Worm (Caenorhabditis elegans) whole organism, L1 larva: ENCODE measurements around the gene H01G02.4.

Experiments used
- ama-1 ChIP-seq: fragments of 150-350 bp; optimal IDR thresholded peaks from 2 replicates; lab custom pipeline; 2014
- blmp-1 ChIP-seq: fragments of 150-350 bp; optimal IDR thresholded peaks from 2 replicates; lab custom pipeline; 2014; ENCODE audit warnings: missing biosample characterization, missing genetic modification characterization
- ceh-82 ChIP-seq, 3 experiments: fragments of 150-350 bp in 1 of 3; sonication (generic microtip) in 2 of 3; optimal IDR thresholded peaks; 2 replicates each; lab custom pipeline; 2014 to 2017; ENCODE audit warnings: missing biosample characterization in 3 of 3, missing genetic modification characterization in 3 of 3
- dpl-1 ChIP-seq, 3 experiments: fragments of 150-350 bp in 2 of 3; sonication (generic microtip) in 1 of 3; optimal IDR thresholded peaks; 2 replicates each; lab custom pipeline; 2014 to 2017; ENCODE audit warnings: missing biosample characterization in 3 of 3, missing genetic modification characterization in 3 of 3, missing genetic modification reagents in 3 of 3
- efl-1 ChIP-seq, 4 experiments: fragments of 150-350 bp; optimal IDR thresholded peaks in 3 of 4; peaks in 1 of 4; 1 replicate in 1 of 4; 2 replicates in 3 of 4; lab custom pipeline; 2014; ENCODE audit warnings: missing biosample characterization in 2 of 4, missing genetic modification characterization in 2 of 4, missing genetic modification reagents in 2 of 4
- egl-13 ChIP-seq: sonication (generic microtip); optimal IDR thresholded peaks from 2 replicates; lab custom pipeline; 2016; ENCODE audit warnings: missing genotype, missing genetic modification reagents, missing genetic modification characterization, missing compliant biosample characterization
- elt-2 ChIP-seq: sonication (generic microtip); optimal IDR thresholded peaks from 2 replicates; lab custom pipeline; 2016; ENCODE audit warnings: missing genetic modification characterization, mild to moderate bottlenecking, inconsistent platforms, missing compliant biosample characterization, missing genetic modification reagents
- fkh-10 ChIP-seq: sonication (generic microtip); optimal IDR thresholded peaks from 2 replicates; lab custom pipeline; 2017; ENCODE audit warnings: missing biosample characterization, missing genetic modification reagents, missing genetic modification characterization
- hpl-2 ChIP-seq: fragments of 150-350 bp; optimal IDR thresholded peaks from 2 replicates; lab custom pipeline; 2014; ENCODE audit warnings: missing biosample characterization, missing genetic modification reagents, missing genetic modification characterization
- lin-14 ChIP-seq: fragments of 200-800 bp; sonication (Bioruptor generic); optimal IDR thresholded peaks from 2 replicates; lab custom pipeline; 2018; ENCODE audit warnings: mild to moderate bottlenecking, missing genetic modification characterization, moderate library complexity, missing compliant biosample characterization
- lin-15B ChIP-seq: fragments of 150-350 bp; sonication (generic microtip); optimal IDR thresholded peaks from 3 replicates; lab custom pipeline; 2014; ENCODE audit warnings: missing biosample characterization, missing genetic modification characterization
- lin-35 ChIP-seq, 2 experiments: fragments of 150-350 bp; optimal IDR thresholded peaks; 2 replicates each; lab custom pipeline; 2014; ENCODE audit warnings: missing biosample characterization in 2 of 2, missing genetic modification characterization in 2 of 2, missing genetic modification reagents in 2 of 2
- lin-39 ChIP-seq: fragments of 150-350 bp; optimal IDR thresholded peaks from 2 replicates; lab custom pipeline; 2014; ENCODE audit warnings: missing biosample characterization, missing genetic modification reagents, missing genetic modification characterization
- lsy-2 ChIP-seq, 2 experiments: fragments of 150-350 bp; optimal IDR thresholded peaks; 2 replicates each; lab custom pipeline; 2014; ENCODE audit warnings: missing biosample characterization in 2 of 2, missing genetic modification characterization in 2 of 2
- mef-2 ChIP-seq: fragments of 150-350 bp; optimal IDR thresholded peaks from 2 replicates; lab custom pipeline; 2014; ENCODE audit warnings: missing biosample characterization, missing genetic modification characterization
- nhr-19 ChIP-seq: fragments of 200-800 bp; sonication (Bioruptor generic); conservative IDR thresholded peaks from 2 replicates; pipeline ENCODE4 v1.3.6; 2022; ENCODE audit warnings: missing genetic modification characterization, missing compliant biosample characterization
- nhr-47 ChIP-seq: sonication (generic microtip); optimal IDR thresholded peaks from 2 replicates; lab custom pipeline; 2016; ENCODE audit warnings: mild to moderate bottlenecking, missing genetic modification characterization, moderate library complexity, missing compliant biosample characterization
- nhr-71 ChIP-seq: sonication (generic microtip); optimal IDR thresholded peaks from 2 replicates; lab custom pipeline; 2016; ENCODE audit warnings: mild to moderate bottlenecking, missing genetic modification characterization, moderate library complexity, missing compliant biosample characterization
- nhr-76 ChIP-seq: sonication (generic microtip); optimal IDR thresholded peaks from 2 replicates; lab custom pipeline; 2017; ENCODE audit warnings: missing biosample characterization, missing genetic modification characterization
- nhr-77 ChIP-seq: fragments of 150-350 bp; optimal IDR thresholded peaks from 2 replicates; lab custom pipeline; 2014; ENCODE audit warnings: missing biosample characterization, missing genetic modification characterization
- nhr-85 ChIP-seq: sonication (generic microtip); peaks from one replicate; lab custom pipeline; 2016; ENCODE audit warnings: missing genetic modification characterization, inconsistent platforms, missing compliant biosample characterization
- pqm-1 ChIP-seq: sonication (generic microtip); optimal IDR thresholded peaks from 3 replicates; lab custom pipeline; 2017; ENCODE audit warnings: missing biosample characterization, missing genetic modification characterization
- rnt-1 ChIP-seq: sonication (generic microtip); optimal IDR thresholded peaks from 2 replicates; lab custom pipeline; 2016; ENCODE audit warnings: mild to moderate bottlenecking, missing genetic modification characterization, moderate library complexity, missing compliant biosample characterization
- sox-4 ChIP-seq: sonication (generic microtip); optimal IDR thresholded peaks from 2 replicates; lab custom pipeline; 2016; ENCODE audit warnings: missing genetic modification characterization, missing compliant biosample characterization
- swsn-7 ChIP-seq: sonication (generic microtip); optimal IDR thresholded peaks from 2 replicates; lab custom pipeline; 2016; ENCODE audit warnings: missing genetic modification characterization, missing compliant biosample characterization
- tbx-2 ChIP-seq: sonication (generic microtip); optimal IDR thresholded peaks from 2 replicates; lab custom pipeline; 2016; ENCODE audit warnings: missing genetic modification characterization, missing compliant biosample characterization
- tlp-1 ChIP-seq: fragments of 150-350 bp; optimal IDR thresholded peaks from 2 replicates; lab custom pipeline; 2014; ENCODE audit warnings: missing biosample characterization, missing genetic modification characterization
- unc-62 ChIP-seq: fragments of 150-350 bp; optimal IDR thresholded peaks from 2 replicates; lab custom pipeline; 2014; ENCODE audit warnings: missing biosample characterization, missing genetic modification reagents, missing genetic modification characterization
- unc-86 ChIP-seq: sonication (generic microtip); optimal IDR thresholded peaks from 2 replicates; lab custom pipeline; 2016; ENCODE audit warnings: missing genetic modification characterization, missing compliant biosample characterization
- ztf-4 ChIP-seq: fragments of 150-350 bp; optimal IDR thresholded peaks from 2 replicates; lab custom pipeline; 2014; ENCODE audit warnings: missing biosample characterization, missing genetic modification characterization

Gene H01G02.4

DNA sequence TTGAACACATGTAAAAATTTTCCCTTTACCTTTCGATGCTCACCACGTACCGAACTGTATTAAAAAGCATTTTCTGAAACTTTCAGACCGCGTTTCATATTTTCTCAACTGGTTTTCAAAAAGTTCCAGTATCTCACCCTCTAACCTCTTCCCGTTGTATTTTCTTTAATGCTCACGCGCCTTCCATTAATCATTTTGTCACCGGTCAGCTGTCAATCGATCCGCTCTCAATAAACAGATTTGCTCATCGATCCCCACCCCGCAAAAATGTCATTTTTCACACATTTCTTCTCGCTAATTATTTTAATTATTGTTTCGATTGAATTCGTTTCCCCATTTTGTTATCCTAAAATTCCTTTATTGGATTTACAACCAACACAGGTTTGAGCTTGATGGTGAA is 23.9 kb downstream of the H01G02.4 start, which contains the start of gene lpr-2:
lpr-2 (plus strand) TSS at position 189 of the 400 bp plus-strand sequence.
- TF ChIP-seq rnt-1 (tag; lab: Kevin White, UChicago) (peak; percentile 47), nhr-71 (tag; lab: Kevin White, UChicago) (peak; percentile 26), pqm-1 (no peak), tbx-2 (tag; lab: Kevin White, UChicago) (no peak), nhr-85 (tag; lab: Kevin White, UChicago) (no peak), lsy-2 (tag; optimal IDR thresholded peaks at IDR 0.05; lab: Kevin White, UChicago) (peak in 1 of 2 experiments; percentile 3), lin-39 (tag; lab: Kevin White, UChicago) (peak; percentile 45), nhr-19 (GFP tag; lab: Robert Waterston, UW) (0 out of 2 replicates have a peak, but pooled peaks have one; percentile 3), hpl-2 (no peak)

DNA sequence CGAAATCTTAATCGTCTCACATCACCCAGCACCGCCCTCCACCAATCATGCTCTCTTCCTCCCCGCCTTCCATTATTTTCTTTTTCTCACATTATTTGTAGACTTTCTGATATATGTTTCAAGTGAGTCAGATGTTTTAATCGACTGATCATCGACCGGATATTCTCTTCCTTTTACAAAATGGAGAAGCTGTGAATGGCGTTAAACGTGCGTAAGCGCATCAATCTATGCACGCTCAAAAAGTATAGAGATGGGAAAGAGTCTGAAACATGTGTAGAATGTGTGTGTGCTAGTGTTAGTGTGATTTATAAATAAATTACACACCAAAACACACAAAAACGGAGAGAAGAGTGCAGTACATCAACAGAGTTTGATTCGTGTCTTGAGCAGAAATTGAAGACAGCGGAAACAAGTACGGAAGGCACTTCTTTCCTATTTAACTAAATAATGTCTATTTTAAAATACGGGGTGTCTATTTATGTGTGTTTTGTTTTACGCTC is 25.9 kb downstream of the H01G02.4 start:
- TF ChIP-seq egl-13 (tag; lab: Kevin White, UChicago): peak; percentile 62
- peak; percentile 16 for TF ChIP-seq nhr-47 (tag; lab: Kevin White, UChicago)
- peak; percentile 21 for TF ChIP-seq unc-86
- no peak for TF ChIP-seq unc-62
- peak; percentile 13 for TF ChIP-seq lin-14
- TF ChIP-seq nhr-71 (tag; lab: Kevin White, UChicago): peak; percentile 75
- no peak for TF ChIP-seq lin-35 (GFP tag; optimal IDR thresholded peaks at IDR 0.05; lab: Kevin White, UChicago)

- TF ChIP-seq ama-1 (lab: Kevin White, UChicago): no peak
- TF ChIP-seq blmp-1 (tag; lab: Kevin White, UChicago): no peak
- TF ChIP-seq elt-2 (tag; lab: Kevin White, UChicago): peak; percentile 30
- TF ChIP-seq fkh-10 (GFP tag; lab: Kevin White, UChicago): no peak
- TF ChIP-seq swsn-7 (tag; lab: Kevin White, UChicago): no peak
- no peak for TF ChIP-seq nhr-71 (tag; lab: Kevin White, UChicago)
These were observed 29.2 kb downstream of the H01G02.4 start, which contains the start of gene lips-5 for ce11 chrIV:11773692-11774225. Gene lips-5, minus strand, starts transcription at chrIV:11773742.

DNA sequence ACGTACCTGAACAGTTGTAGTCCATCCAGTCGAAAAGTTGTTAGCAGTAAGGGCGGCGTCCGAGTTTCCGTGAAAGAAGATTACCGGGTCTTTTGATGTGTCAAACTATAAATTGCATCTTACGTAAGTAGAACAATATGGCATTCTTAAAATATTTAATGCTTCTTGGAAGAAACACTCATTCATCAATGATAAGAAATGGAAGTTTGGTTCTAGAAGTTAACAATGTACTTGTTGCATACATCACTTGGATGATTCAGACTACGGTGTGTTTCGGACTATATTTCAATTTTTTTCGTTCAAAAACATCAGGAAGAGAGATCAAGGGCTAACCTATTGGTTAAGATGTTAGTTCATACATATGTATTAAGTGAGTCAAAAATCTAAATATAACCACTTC is 30.8 kb downstream of the H01G02.4 start:
- no peak for TF ChIP-seq efl-1 (optimal IDR thresholded peaks at IDR 0.05; lab: Kevin White, UChicago)
- TF ChIP-seq efl-1 (GFP tag; optimal IDR thresholded peaks at IDR 0.05 in 1 of 2; lab: Kevin White, UChicago): peak in 1 of 2 experiments; percentile 94
- TF ChIP-seq nhr-77 (tag; lab: Kevin White, UChicago): no peak

DNA sequence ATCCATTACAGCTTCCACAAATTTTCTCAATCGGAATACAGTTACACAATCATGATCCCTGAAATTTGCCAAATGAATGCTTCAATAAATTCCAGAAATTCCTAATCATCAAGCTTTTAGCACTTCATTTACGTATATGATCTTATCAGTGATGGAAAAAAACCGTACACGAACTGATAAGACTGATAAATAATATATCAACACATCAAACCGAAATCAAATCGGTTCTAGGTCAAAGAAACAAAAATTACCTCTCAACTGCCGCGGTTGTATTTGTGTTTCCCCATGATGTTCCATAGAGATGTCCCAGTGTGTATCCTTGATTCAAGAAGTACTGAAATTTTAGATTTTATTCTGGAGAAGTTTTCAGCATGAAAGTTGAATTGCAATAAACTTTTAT is 31.9 kb downstream of the H01G02.4 start:
- TF ChIP-seq nhr-76 (tag; lab: Kevin White, UChicago) (no peak), tlp-1 (tag; lab: Kevin White, UChicago) (peak; percentile 70), lin-15B (tag; lab: Kevin White, UChicago) (no peak), pqm-1 (peak; percentile 84), hpl-2 (no peak), lin-14 (peak; percentile 10), blmp-1 (tag; lab: Kevin White, UChicago) (no peak), ceh-82 (tag; optimal IDR thresholded peaks at IDR 0.05; lab: Kevin White, UChicago) (no peak), mef-2 (tag; lab: Kevin White, UChicago) (no peak), elt-2 (tag; lab: Kevin White, UChicago) (peak; percentile 82)

DNA sequence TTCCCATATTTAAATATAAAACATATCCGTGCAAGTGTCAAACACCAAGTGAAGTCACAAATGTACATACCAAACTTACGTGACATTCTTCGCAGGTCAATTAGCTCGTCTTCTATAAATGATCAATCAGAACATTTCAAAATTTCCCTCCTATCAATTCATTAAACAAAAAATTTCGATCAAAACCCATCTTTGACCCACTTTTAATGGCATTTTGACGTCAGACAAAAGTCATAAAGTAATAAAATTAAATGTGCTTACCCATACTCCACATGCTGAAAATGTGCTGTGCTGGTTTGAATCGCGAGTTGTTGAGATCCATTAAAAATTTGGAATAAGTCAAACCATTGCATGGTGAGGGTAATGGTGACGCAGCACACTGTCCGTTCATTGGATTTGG is 33.2 kb downstream of the H01G02.4 start:
- TF ChIP-seq ztf-4 (tag; lab: Kevin White, UChicago) (no peak), sox-4 (tag; lab: Kevin White, UChicago) (no peak), dpl-1 (GFP tag; optimal IDR thresholded peaks at IDR 0.05; lab: Kevin White, UChicago) (no peak)
